Fruit fly (Drosophila melanogaster) S2 (cell line): ENCODE results near the gene clumsy.

ENCODE experiments used
- CG8478 ChIP-seq: fragments of >200 bp; optimal IDR thresholded peaks from 2 replicates; lab custom pipeline; 2018
- CTCF ChIP-seq, 2 experiments: fragments of >200 bp; optimal IDR thresholded peaks; 2 replicates each; lab custom pipeline; 2018

dm6 chr2L:21243964-21244466, 37.7 kb downstream of the clumsy start:
- TF ChIP-seq CG8478 (no peak), CTCF (optimal IDR thresholded peaks at IDR 0.05; lab: Kevin White, UChicago) (no peak)
